Fruit fly (Drosophila melanogaster): ENCODE data around the gene CG15186.

The CG15186 gene

dm6 chr3R:6467646-6468350, 10.3 kb upstream of the CG15186 start:
- TF ChIP-seq CG8478 (optimal IDR thresholded peaks at IDR 0.05) (no peak), CTCF (optimal IDR thresholded peaks at IDR 0.05) (no peak)

dm6 chr3R:6468351-6468685, 9.8 kb upstream of the CG15186 start, which contains the start of gene Neurochondrin:
Neurochondrin (plus strand) TSS chr3R:6468437.
- TF ChIP-seq CTCF (optimal IDR thresholded peaks at IDR 0.05) (no peak), CG8478 (optimal IDR thresholded peaks at IDR 0.05) (no peak)

- TF ChIP-seq CG8478 (optimal IDR thresholded peaks at IDR 0.05), result no peak
- no peak for TF ChIP-seq CTCF (optimal IDR thresholded peaks at IDR 0.05)
Observed at dm6 chr3R:6474430-6474829, 3.7 kb upstream of the CG15186 start.

dm6 chr3R:6476429-6476828, 1.7 kb upstream of the CG15186 start:
- no peak for TF ChIP-seq CG8478 (optimal IDR thresholded peaks at IDR 0.05)
- TF ChIP-seq CTCF (optimal IDR thresholded peaks at IDR 0.05), result no peak

- TF ChIP-seq CG8478 (optimal IDR thresholded peaks at IDR 0.05), result no peak
- no peak for TF ChIP-seq CTCF (optimal IDR thresholded peaks at IDR 0.05)
Observed at dm6 chr3R:6481740-6482443, 3.8 kb downstream of the CG15186 start.

dm6 chr3R:6495938-6496337, 17.8 kb downstream of the CG15186 start:
- TF ChIP-seq CG8478 (optimal IDR thresholded peaks at IDR 0.05) (no peak), CTCF (optimal IDR thresholded peaks at IDR 0.05) (no peak)

dm6 chr3R:6504408-6504807, 26.3 kb downstream of the CG15186 start:
- TF ChIP-seq CG8478 (optimal IDR thresholded peaks at IDR 0.05) (no peak), CTCF (optimal IDR thresholded peaks at IDR 0.05) (no peak)

dm6 chr3R:6527208-6527607, 49.1 kb downstream of the CG15186 start, which contains the start of gene CG15185:
CG15185 (plus strand) TSS chr3R:6527508.
- TF ChIP-seq CG8478 (optimal IDR thresholded peaks at IDR 0.05) (no peak), CTCF (optimal IDR thresholded peaks at IDR 0.05) (no peak)

dm6 chr3R:6534059-6534458, 55.9 kb downstream of the CG15186 start:
- TF ChIP-seq CTCF (optimal IDR thresholded peaks at IDR 0.05) (no peak), CG8478 (optimal IDR thresholded peaks at IDR 0.05) (no peak)

Measured in S2 (cell line).